Worm (Caenorhabditis elegans): Measurements from ENCODE around the gene T19D12.4.
"Not testable (repeated sequence)": the region's sequence is repeated elsewhere in the genome, so short reads cannot be mapped to it uniquely, and the experiment has no call there.

ce11 chrII:6627182-6627581 is 3.7 kb upstream of the T19D12.4 start, which contains the start of the genes F54H5.5 and F54H5.2:
- TF ChIP-seq T22C8.4 (GFP tag; IDR thresholded peaks at IDR 0.05); flt-1 (GFP tag; IDR thresholded peaks at IDR 0.05); cog-1 (tag; optimal IDR thresholded peaks at IDR 0.05); med-1 (GFP tag; optimal IDR thresholded peaks at IDR 0.05; ENCODE audit: insufficient read depth); ztf-29 (GFP tag; IDR thresholded peaks at IDR 0.05); tab-1 (GFP tag; IDR thresholded peaks at IDR 0.05); ref-1 (GFP tag; conservative IDR thresholded peaks at IDR 0.05); ztf-23 (GFP tag; IDR thresholded peaks at IDR 0.05); klf-2 (GFP tag; conservative IDR thresholded peaks at IDR 0.05): not testable (repeated sequence)
